Fruit fly (Drosophila melanogaster) whole organism, prepupa: ENCODE measurements around the gene fng.

Experiments used
- CG16779 ChIP-seq: fragments of 200-800 bp; sonication (Bioruptor generic); optimal IDR thresholded peaks from 3 replicates; lab custom pipeline; 2017; ENCODE audit warnings: missing biosample characterization, mild to moderate bottlenecking, missing genetic modification characterization
- CG4318 ChIP-seq: fragments of 200-800 bp; sonication (Bioruptor generic); optimal IDR thresholded peaks from 3 replicates; lab custom pipeline; 2017; ENCODE audit warnings: missing biosample characterization, mild to moderate bottlenecking, missing genetic modification characterization
- CG6163 ChIP-seq: fragments of 200-800 bp; sonication (Bioruptor generic); IDR thresholded peaks from 3 replicates; pipeline ENCODE4 v1.3.6; 2022; ENCODE audit warnings: missing biosample characterization, missing genetic modification characterization
- OdsH ChIP-seq: fragments of 200-800 bp; sonication (Bioruptor generic); optimal IDR thresholded peaks from 3 replicates; lab custom pipeline; 2016; ENCODE audit warnings: missing biosample characterization, missing genetic modification characterization
- Sox102F ChIP-seq: fragments of 200-800 bp; sonication (Bioruptor generic); optimal IDR thresholded peaks from 2 replicates; lab custom pipeline; 2016; ENCODE audit warnings: missing biosample characterization, mild to moderate bottlenecking, missing genetic modification characterization
- pdm3 ChIP-seq: fragments of 200-800 bp; sonication (Bioruptor generic); optimal IDR thresholded peaks from 3 replicates; lab custom pipeline; 2016; ENCODE audit warnings: missing biosample characterization, missing genetic modification characterization

DNA sequence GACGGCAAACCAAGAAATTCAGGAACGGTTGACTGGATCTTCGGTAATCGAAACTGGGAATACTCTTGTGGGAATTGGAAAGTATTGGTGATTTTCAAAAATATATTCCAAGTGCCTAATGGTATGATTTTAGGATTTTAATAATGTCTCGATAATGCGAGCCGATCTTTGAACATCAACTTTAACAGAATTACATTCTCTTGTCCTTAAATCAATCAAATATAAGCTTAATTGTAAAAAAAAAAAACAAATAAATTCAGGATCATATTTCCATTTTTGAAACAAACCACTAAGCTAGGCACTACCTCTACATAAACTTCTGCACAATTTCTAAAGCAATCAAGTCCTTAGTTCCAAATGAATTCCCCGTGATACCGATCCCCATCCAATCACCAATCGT, 908 bp downstream of the fng start:
- TF ChIP-seq CG16779 (tag; lab: Kevin White, UChicago) (no peak), Sox102F (GFP tag; lab: Kevin White, UChicago) (no peak), OdsH (GFP tag; lab: Kevin White, UChicago) (no peak), CG6163 (GFP tag; lab: Robert Waterston, UW) (no peak), pdm3 (GFP tag; lab: Kevin White, UChicago) (no peak), CG4318 (no peak)
